Worm (Caenorhabditis elegans) whole organism, L1 larva: ENCODE measurements around the gene sre-24.

ENCODE experiments used
- C04F5.9 ChIP-seq: sonication (generic microtip); optimal IDR thresholded peaks from 2 replicates; lab custom pipeline; 2016; ENCODE audit warnings: missing genetic modification characterization, missing compliant biosample characterization
- Y116A8C.19 ChIP-seq: sonication (generic microtip); optimal IDR thresholded peaks from 2 replicates; lab custom pipeline; 2016; ENCODE audit warnings: missing compliant biosample characterization, missing genetic modification characterization, borderline replicate concordance
- aha-1 ChIP-seq: fragments of 150-350 bp; optimal IDR thresholded peaks from 2 replicates; lab custom pipeline; 2014; ENCODE audit warnings: missing biosample characterization, missing genetic modification characterization
- alr-1 ChIP-seq: fragments of 200-800 bp; sonication (Bioruptor generic); optimal IDR thresholded peaks from 2 replicates; lab custom pipeline; 2018; ENCODE audit warnings: borderline replicate concordance, mild to moderate bottlenecking, missing genetic modification characterization, missing compliant biosample characterization
- aly-2 ChIP-seq: fragments of 150-350 bp; optimal IDR thresholded peaks from 2 replicates; lab custom pipeline; 2014; ENCODE audit warnings: missing biosample characterization, missing genetic modification characterization
- blmp-1 ChIP-seq: fragments of 150-350 bp; optimal IDR thresholded peaks from 2 replicates; lab custom pipeline; 2014; ENCODE audit warnings: missing biosample characterization, missing genetic modification characterization
- ceh-63 ChIP-seq: fragments of 200-800 bp; sonication (Bioruptor generic); optimal IDR thresholded peaks from 2 replicates; lab custom pipeline; 2018; ENCODE audit warnings: mild to moderate bottlenecking, missing genetic modification characterization, missing compliant biosample characterization
- ceh-88 ChIP-seq: fragments of 200-800 bp; sonication (Bioruptor generic); IDR thresholded peaks from 2 replicates; pipeline ENCODE4 v1.3.6; 2022; ENCODE audit warnings: missing genetic modification characterization, missing compliant biosample characterization
- ces-1 ChIP-seq: fragments of 150-350 bp; optimal IDR thresholded peaks from 2 replicates; lab custom pipeline; 2014; ENCODE audit warnings: missing biosample characterization, missing genetic modification reagents, missing genetic modification characterization
- efl-1 ChIP-seq, 4 experiments: fragments of 150-350 bp; optimal IDR thresholded peaks in 3 of 4; peaks in 1 of 4; 1 replicate in 1 of 4; 2 replicates in 3 of 4; lab custom pipeline; 2014; ENCODE audit warnings: missing biosample characterization in 2 of 4, missing genetic modification characterization in 2 of 4, missing genetic modification reagents in 2 of 4
- efl-3 ChIP-seq: fragments of 200-800 bp; sonication (Bioruptor generic); optimal IDR thresholded peaks from 2 replicates; lab custom pipeline; 2018; ENCODE audit warnings: mild to moderate bottlenecking, missing genetic modification characterization, missing compliant biosample characterization
- egl-13 ChIP-seq: sonication (generic microtip); optimal IDR thresholded peaks from 2 replicates; lab custom pipeline; 2016; ENCODE audit warnings: missing genotype, missing genetic modification reagents, missing genetic modification characterization, missing compliant biosample characterization
- elt-2 ChIP-seq: sonication (generic microtip); optimal IDR thresholded peaks from 2 replicates; lab custom pipeline; 2016; ENCODE audit warnings: missing genetic modification characterization, mild to moderate bottlenecking, inconsistent platforms, missing compliant biosample characterization, missing genetic modification reagents
- fkh-10 ChIP-seq: sonication (generic microtip); optimal IDR thresholded peaks from 2 replicates; lab custom pipeline; 2017; ENCODE audit warnings: missing biosample characterization, missing genetic modification reagents, missing genetic modification characterization
- fkh-4 ChIP-seq: sonication (generic microtip); optimal IDR thresholded peaks from 2 replicates; lab custom pipeline; 2016; ENCODE audit warnings: missing compliant biosample characterization, missing genetic modification characterization, borderline replicate concordance
- fkh-8 ChIP-seq: sonication (generic microtip); optimal IDR thresholded peaks from 2 replicates; lab custom pipeline; 2016; ENCODE audit warnings: mild to moderate bottlenecking, missing genetic modification characterization, missing compliant biosample characterization
- hlh-17 ChIP-seq: fragments of 200-800 bp; sonication (Bioruptor generic); optimal IDR thresholded peaks from 2 replicates; lab custom pipeline; 2018; ENCODE audit warnings: missing genetic modification characterization, mild to moderate bottlenecking, missing compliant biosample characterization, moderate library complexity, borderline replicate concordance
- isw-1 ChIP-seq: fragments of 200-800 bp; sonication (Bioruptor generic); IDR thresholded peaks from 2 replicates; pipeline ENCODE4 v1.3.6; 2022; ENCODE audit warnings: missing genetic modification characterization, missing compliant biosample characterization
- jun-1 ChIP-seq: fragments of 150-350 bp; optimal IDR thresholded peaks from 2 replicates; lab custom pipeline; 2014; ENCODE audit warnings: missing biosample characterization, missing genetic modification reagents, missing genetic modification characterization
- lin-14 ChIP-seq: fragments of 200-800 bp; sonication (Bioruptor generic); optimal IDR thresholded peaks from 2 replicates; lab custom pipeline; 2018; ENCODE audit warnings: mild to moderate bottlenecking, missing genetic modification characterization, moderate library complexity, missing compliant biosample characterization
- lin-35 ChIP-seq, 2 experiments: fragments of 150-350 bp; optimal IDR thresholded peaks; 2 replicates each; lab custom pipeline; 2014; ENCODE audit warnings: missing biosample characterization in 2 of 2, missing genetic modification characterization in 2 of 2, missing genetic modification reagents in 2 of 2
- lin-39 ChIP-seq: fragments of 150-350 bp; optimal IDR thresholded peaks from 2 replicates; lab custom pipeline; 2014; ENCODE audit warnings: missing biosample characterization, missing genetic modification reagents, missing genetic modification characterization
- lir-3 ChIP-seq: sonication (generic microtip); optimal IDR thresholded peaks from 2 replicates; lab custom pipeline; 2016; ENCODE audit warnings: mild to moderate bottlenecking, missing genetic modification characterization, moderate library complexity, missing compliant biosample characterization; ENCODE audit not compliant: poor library complexity
- mdl-1 ChIP-seq, 2 experiments: fragments of 150-350 bp; optimal IDR thresholded peaks; 2 replicates each; lab custom pipeline; 2014 to 2017; ENCODE audit warnings: missing biosample characterization in 2 of 2, missing genetic modification characterization in 2 of 2, inconsistent platforms in 1 of 2
- mep-1 ChIP-seq: fragments of 150-350 bp; optimal IDR thresholded peaks from 2 replicates; lab custom pipeline; 2014; ENCODE audit warnings: missing biosample characterization, missing genetic modification characterization
- nhr-12 ChIP-seq: sonication (generic microtip); optimal IDR thresholded peaks from 2 replicates; lab custom pipeline; 2017; ENCODE audit warnings: missing biosample characterization, missing genetic modification characterization
- nhr-20 ChIP-seq: sonication (generic microtip); optimal IDR thresholded peaks from 2 replicates; lab custom pipeline; 2016; ENCODE audit warnings: mild to moderate bottlenecking, missing genetic modification characterization, missing compliant biosample characterization
- nhr-237 ChIP-seq: fragments of 150-350 bp; optimal IDR thresholded peaks from 2 replicates; lab custom pipeline; 2014; ENCODE audit warnings: missing biosample characterization, missing genetic modification characterization
- nhr-28 ChIP-seq: fragments of 150-350 bp; optimal IDR thresholded peaks from 2 replicates; lab custom pipeline; 2014; ENCODE audit warnings: missing biosample characterization, missing genetic modification characterization
- nhr-47 ChIP-seq: sonication (generic microtip); optimal IDR thresholded peaks from 2 replicates; lab custom pipeline; 2016; ENCODE audit warnings: mild to moderate bottlenecking, missing genetic modification characterization, moderate library complexity, missing compliant biosample characterization
- nhr-71 ChIP-seq: sonication (generic microtip); optimal IDR thresholded peaks from 2 replicates; lab custom pipeline; 2016; ENCODE audit warnings: mild to moderate bottlenecking, missing genetic modification characterization, moderate library complexity, missing compliant biosample characterization
- nhr-77 ChIP-seq: fragments of 150-350 bp; optimal IDR thresholded peaks from 2 replicates; lab custom pipeline; 2014; ENCODE audit warnings: missing biosample characterization, missing genetic modification characterization
- nhr-84 ChIP-seq: sonication (generic microtip); optimal IDR thresholded peaks from 2 replicates; lab custom pipeline; 2017; ENCODE audit warnings: missing biosample characterization, missing genetic modification characterization
- nhr-85 ChIP-seq: sonication (generic microtip); peaks from one replicate; lab custom pipeline; 2016; ENCODE audit warnings: missing genetic modification characterization, inconsistent platforms, missing compliant biosample characterization
- pax-3 ChIP-seq: fragments of 200-800 bp; sonication (Bioruptor generic); optimal IDR thresholded peaks from 2 replicates; lab custom pipeline; 2018; ENCODE audit warnings: mild to moderate bottlenecking, missing genetic modification characterization, moderate library complexity, missing compliant biosample characterization
- snu-23 ChIP-seq: sonication (generic microtip); optimal IDR thresholded peaks from 2 replicates; lab custom pipeline; 2016; ENCODE audit warnings: missing genetic modification characterization, missing compliant biosample characterization
- sptf-1 ChIP-seq: fragments of 150-350 bp; optimal IDR thresholded peaks from 2 replicates; lab custom pipeline; 2014; ENCODE audit warnings: missing biosample characterization, missing genetic modification characterization
- swsn-7 ChIP-seq: sonication (generic microtip); optimal IDR thresholded peaks from 2 replicates; lab custom pipeline; 2016; ENCODE audit warnings: missing genetic modification characterization, missing compliant biosample characterization
- tbx-2 ChIP-seq: sonication (generic microtip); optimal IDR thresholded peaks from 2 replicates; lab custom pipeline; 2016; ENCODE audit warnings: missing genetic modification characterization, missing compliant biosample characterization
- tlp-1 ChIP-seq: fragments of 150-350 bp; optimal IDR thresholded peaks from 2 replicates; lab custom pipeline; 2014; ENCODE audit warnings: missing biosample characterization, missing genetic modification characterization
- unc-62 ChIP-seq: fragments of 150-350 bp; optimal IDR thresholded peaks from 2 replicates; lab custom pipeline; 2014; ENCODE audit warnings: missing biosample characterization, missing genetic modification reagents, missing genetic modification characterization
- xbp-1 ChIP-seq: sonication (generic microtip); optimal IDR thresholded peaks from 2 replicates; lab custom pipeline; 2016; ENCODE audit warnings: missing genetic modification characterization, missing compliant biosample characterization
- zag-1 ChIP-seq: fragments of 150-350 bp; optimal IDR thresholded peaks from 2 replicates; lab custom pipeline; 2014; ENCODE audit warnings: missing biosample characterization, missing genetic modification characterization
- zip-4 ChIP-seq: fragments of 200-800 bp; sonication (Bioruptor generic); optimal IDR thresholded peaks from 2 replicates; lab custom pipeline; 2018; ENCODE audit warnings: mild to moderate bottlenecking, missing genetic modification characterization, moderate library complexity, missing compliant biosample characterization

The sre-24 gene

ce11 chrV:2884411-2884810, at the start of gene sre-24:
Gene sre-24 (plus strand): TSS chrV:2884711.
- TF ChIP-seq nhr-20 (tag; lab: Kevin White, UChicago) (no peak), egl-13 (tag; lab: Kevin White, UChicago) (no peak), zag-1 (tag; lab: Kevin White, UChicago) (no peak), C04F5.9 (tag; lab: Kevin White, UChicago) (no peak), mdl-1 (tag; optimal IDR thresholded peaks at IDR 0.05; lab: Kevin White, UChicago) (no peak), swsn-7 (tag; lab: Kevin White, UChicago) (no peak), efl-1 (optimal IDR thresholded peaks at IDR 0.05; lab: Kevin White, UChicago) (no peak), efl-1 (GFP tag; optimal IDR thresholded peaks at IDR 0.05 in 1 of 2; lab: Kevin White, UChicago) (no peak), zip-4 (no peak), lin-35 (GFP tag; optimal IDR thresholded peaks at IDR 0.05; lab: Kevin White, UChicago) (no peak), lin-39 (tag; lab: Kevin White, UChicago) (no peak), nhr-71 (tag; lab: Kevin White, UChicago) (no peak), sptf-1 (tag; lab: Kevin White, UChicago) (no peak), nhr-47 (tag; lab: Kevin White, UChicago) (no peak), unc-62 (GFP tag; lab: Kevin White, UChicago) (no peak), blmp-1 (no peak), hlh-17 (GFP tag; lab: Kevin White, UChicago) (no peak)

DNA sequence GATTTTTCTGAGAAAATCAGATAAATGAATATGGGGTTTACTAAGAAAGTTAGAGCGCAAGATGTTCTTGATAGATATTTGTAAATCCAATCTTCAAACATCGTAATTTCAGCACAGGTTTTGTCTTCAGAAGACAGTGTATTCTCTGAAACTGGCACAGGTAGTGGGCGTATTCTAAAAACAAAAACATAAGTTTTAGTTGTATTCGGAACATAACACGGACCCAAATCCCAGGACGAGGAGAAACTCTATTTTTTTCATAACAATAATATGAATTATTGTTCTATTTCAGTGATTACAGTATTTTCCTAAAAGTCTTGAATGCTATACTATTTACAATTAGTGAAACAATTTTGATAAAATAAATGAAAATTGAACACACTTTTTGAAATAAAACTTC, 48.0 kb upstream of the sre-24 start, which contains the start of gene srj-45:
Gene srj-45, minus strand, starts transcription at position 101 of the 400 bp plus-strand sequence.
- TF ChIP-seq zag-1 (tag; lab: Kevin White, UChicago) = no peak
- no peak for TF ChIP-seq isw-1
- TF ChIP-seq mep-1 (tag; lab: Kevin White, UChicago) = no peak
- no peak for TF ChIP-seq sptf-1 (tag; lab: Kevin White, UChicago)
- TF ChIP-seq nhr-84 = no peak
- no peak for TF ChIP-seq C04F5.9 (tag; lab: Kevin White, UChicago)
- TF ChIP-seq nhr-20 (tag; lab: Kevin White, UChicago) = no peak
- no peak for TF ChIP-seq fkh-8 (tag; lab: Kevin White, UChicago)
- TF ChIP-seq elt-2 = no peak
- TF ChIP-seq efl-3 = no peak
- no peak for TF ChIP-seq fkh-10 (GFP tag; lab: Kevin White, UChicago)
- TF ChIP-seq lir-3 (tag; lab: Kevin White, UChicago) = no peak
- no peak for TF ChIP-seq tlp-1 (tag; lab: Kevin White, UChicago)
- TF ChIP-seq zip-4 = no peak
- no peak for TF ChIP-seq Y116A8C.19 (tag; lab: Kevin White, UChicago)
- no peak for TF ChIP-seq ceh-63 (GFP tag; lab: Kevin White, UChicago)
- TF ChIP-seq fkh-4 (tag; lab: Kevin White, UChicago) = no peak
- no peak for TF ChIP-seq aly-2
- TF ChIP-seq nhr-237 (tag; lab: Kevin White, UChicago) = no peak

- TF ChIP-seq ceh-63 (GFP tag; lab: Kevin White, UChicago) (no peak), efl-1 (optimal IDR thresholded peaks at IDR 0.05; lab: Kevin White, UChicago) (no peak), efl-1 (GFP tag; optimal IDR thresholded peaks at IDR 0.05 in 1 of 2; lab: Kevin White, UChicago) (peak in 1 of 2 experiments; percentile 29), ces-1 (no peak)
- TF ChIP-seq, all 84 proteins: peak for 1
These were observed 38.7 kb upstream of the sre-24 start, which contains the start of gene srj-44 for ce11 chrV:2845771-2846170. Gene srj-44 (minus strand): TSS chrV:2845871.

DNA sequence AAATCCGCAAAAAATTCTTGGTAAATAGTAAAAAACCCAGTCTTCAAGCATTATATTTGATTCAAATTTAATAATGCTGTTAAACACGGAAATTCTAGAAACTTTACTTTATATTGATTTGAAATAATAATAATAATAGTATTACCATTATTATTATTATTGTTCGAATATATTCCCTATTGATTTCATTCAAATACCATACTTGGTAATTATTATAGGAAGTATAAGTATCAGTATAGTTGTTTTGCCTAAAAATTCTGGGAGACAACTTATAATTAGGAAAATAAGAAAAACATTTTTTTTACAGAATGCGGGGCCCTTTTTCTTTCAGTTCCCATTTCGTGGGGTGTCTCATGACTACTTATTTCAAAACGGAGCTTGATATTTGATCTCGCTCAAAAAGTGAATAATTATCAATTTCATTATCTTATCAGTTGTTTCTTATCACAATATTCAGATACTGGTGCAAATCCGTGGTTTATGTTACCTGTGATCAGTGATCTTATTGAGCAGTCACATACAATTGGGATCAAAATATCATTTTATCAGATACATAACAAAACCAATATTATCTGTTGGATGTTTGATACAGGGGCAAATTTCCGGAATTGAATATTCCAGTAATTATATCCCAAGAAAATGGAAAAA, 36.1 kb upstream of the sre-24 start, which contains the start of gene srj-49:
Gene srj-49, minus strand, starts transcription at position 51 of the 648 bp plus-strand sequence.
- TF ChIP-seq ceh-88 = no peak
- TF ChIP-seq elt-2 = peak; percentile 96

DNA sequence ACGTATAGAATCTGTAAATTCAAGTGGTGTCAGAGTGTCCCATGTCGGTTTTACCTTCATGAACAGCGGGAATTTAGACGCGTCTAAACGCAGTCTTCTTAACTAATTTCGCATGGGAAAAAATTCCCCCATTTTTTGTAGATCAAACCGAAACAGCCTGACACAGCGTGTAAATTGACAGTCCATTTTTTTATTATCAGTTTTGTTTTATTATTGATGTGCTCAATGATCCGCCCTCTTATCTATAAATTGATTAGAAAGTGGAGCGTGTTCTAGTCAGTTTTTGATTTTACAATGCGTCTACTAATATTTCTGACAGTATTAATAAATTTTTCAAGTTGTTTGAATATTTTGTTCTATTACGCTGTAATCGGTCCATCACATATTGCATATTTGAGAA, 35.4 kb upstream of the sre-24 start, which contains the start of gene ugt-53:
Gene ugt-53, plus strand, starts transcription at position 273 of the 400 bp plus-strand sequence.
- TF ChIP-seq tbx-2 (tag; lab: Kevin White, UChicago) (no peak), nhr-77 (tag; lab: Kevin White, UChicago) (no peak), aha-1 (tag; lab: Kevin White, UChicago) (no peak), nhr-12 (tag; lab: Kevin White, UChicago) (no peak), pax-3 (tag; lab: Kevin White, UChicago) (no peak), xbp-1 (no peak), nhr-28 (tag; lab: Kevin White, UChicago) (no peak), jun-1 (no peak), nhr-47 (tag; lab: Kevin White, UChicago) (no peak), alr-1 (tag; lab: Kevin White, UChicago) (no peak), lin-14 (GFP tag; lab: Kevin White, UChicago) (no peak), nhr-85 (tag; lab: Kevin White, UChicago) (peak; percentile 21), elt-2 (peak; percentile 54), snu-23 (GFP tag; lab: Kevin White, UChicago) (no peak)
